Worm (Caenorhabditis elegans) whole organism, L4/young adult: ENCODE results near the gene R02D1.2.

Experiments used
- W03F9.2 ChIP-seq: fragments of 150-350 bp; optimal IDR thresholded peaks from 2 replicates; lab custom pipeline; 2014; ENCODE audit warnings: missing biosample characterization, missing genetic modification characterization
- dao-5 ChIP-seq: sonication (generic microtip); optimal IDR thresholded peaks from 2 replicates; lab custom pipeline; 2016; ENCODE audit warnings: missing genotype, missing genetic modification characterization, moderate library complexity, missing compliant biosample characterization
- him-1 ChIP-seq: sonication (generic microtip); optimal IDR thresholded peaks from 2 replicates; lab custom pipeline; 2016; ENCODE audit warnings: missing genotype, missing genetic modification reagents, missing genetic modification characterization, missing compliant biosample characterization

DNA sequence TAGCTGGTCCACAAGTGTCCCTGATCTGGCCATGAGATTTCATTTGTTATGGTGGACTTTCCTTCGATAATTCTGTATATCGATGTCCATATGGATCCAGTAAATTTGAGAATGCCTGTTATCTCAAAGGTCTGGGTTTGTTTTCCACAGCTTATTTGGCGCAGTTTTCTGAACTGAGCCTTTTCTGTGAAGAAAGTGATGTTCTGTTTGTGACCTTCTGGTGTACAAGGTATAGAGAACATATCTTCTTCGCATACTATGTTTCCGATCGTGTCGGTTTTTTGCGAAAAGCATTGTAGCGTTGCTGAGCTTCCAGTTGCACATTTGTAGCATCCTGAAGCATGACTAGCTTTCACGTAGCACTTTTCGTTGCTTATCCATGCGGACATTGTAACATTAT lies 19.8 kb downstream of the R02D1.2 start:
- TF ChIP-seq dao-5 (tag; lab: Kevin White, UChicago) (no peak), him-1 (tag; lab: Kevin White, UChicago) (no peak), W03F9.2 (tag; lab: Kevin White, UChicago) (no peak)
